Worm (Caenorhabditis elegans): ENCODE results near the gene srg-1.

Gene srg-1

ce11 chrIII:6210215-6210822 lies 47.8 kb downstream of the srg-1 start (continued):
- TF ChIP-seq ama-1 (optimal IDR thresholded peaks at IDR 0.05): no peak
- TF ChIP-seq ama-1 (GFP tag; optimal IDR thresholded peaks at IDR 0.05): peak in 1 of 2 experiments; percentile 35
- TF ChIP-seq die-1 (tag; optimal IDR thresholded peaks at IDR 0.05): no peak
- TF ChIP-seq ztf-22 (GFP tag; optimal IDR thresholded peaks at IDR 0.05): no peak
- TF ChIP-seq ceh-40 (GFP tag; IDR thresholded peaks at IDR 0.05): no peak
- peak; percentile 67 for TF ChIP-seq ztf-18 (tag; optimal IDR thresholded peaks at IDR 0.05)
- no peak for TF ChIP-seq egl-44 (GFP tag; IDR thresholded peaks at IDR 0.05)
- TF ChIP-seq atf-7 (tag; optimal IDR thresholded peaks at IDR 0.05): no peak
- TF ChIP-seq dpff-1 (tag; optimal IDR thresholded peaks at IDR 0.05): no peak
- no peak for TF ChIP-seq lin-40 (tag; optimal IDR thresholded peaks at IDR 0.05)
- TF ChIP-seq akir-1 (GFP tag; optimal IDR thresholded peaks at IDR 0.05): no peak
- no peak for TF ChIP-seq fkh-3 (tag; optimal IDR thresholded peaks at IDR 0.05)
- no peak for TF ChIP-seq B0035.1 (tag; optimal IDR thresholded peaks at IDR 0.05)
- TF ChIP-seq F52B5.7 (tag; optimal IDR thresholded peaks at IDR 0.05): no peak
- no peak for TF ChIP-seq madf-10 (tag; optimal IDR thresholded peaks at IDR 0.05)
- TF ChIP-seq Y56A3A.18 (GFP tag; IDR thresholded peaks at IDR 0.05): no peak
- TF ChIP-seq tbp1 (GFP tag; optimal IDR thresholded peaks at IDR 0.05): peak; percentile 73
- TF ChIP-seq chd-7 (tag; optimal IDR thresholded peaks at IDR 0.05): peak; percentile 32
- peak; percentile 69 for TF ChIP-seq snpc-3.4 (tag; optimal IDR thresholded peaks at IDR 0.05)
- no peak for TF ChIP-seq ZK185.1 (tag; optimal IDR thresholded peaks at IDR 0.05; ENCODE audit: poor library complexity, severe bottlenecking)
- TF ChIP-seq hsf-1 (GFP tag; IDR thresholded peaks at IDR 0.05): no peak
- no peak for TF ChIP-seq nhr-80 (tag; optimal IDR thresholded peaks at IDR 0.05)
- no peak for TF ChIP-seq let-526 (GFP tag; IDR thresholded peaks at IDR 0.05)
- TF ChIP-seq hmg-1.2 (GFP tag; IDR thresholded peaks at IDR 0.05): peak; percentile 86
- no peak for TF ChIP-seq ceh-100 (GFP tag; IDR thresholded peaks at IDR 0.05)
- no peak for TF ChIP-seq nfya-1 (tag; optimal IDR thresholded peaks at IDR 0.05; ENCODE audit: borderline replicate concordance, insufficient read depth)
- no peak for TF ChIP-seq lin-35 (GFP tag; optimal IDR thresholded peaks at IDR 0.05)
- no peak for TF ChIP-seq madf-3 (GFP tag; IDR thresholded peaks at IDR 0.05)
- TF ChIP-seq mes-4 (tag; optimal IDR thresholded peaks at IDR 0.05): no peak
- peak; percentile 90 for TF ChIP-seq snpc-4 (GFP tag; optimal IDR thresholded peaks at IDR 0.05)
- TF ChIP-seq snpc-4 (tag; optimal IDR thresholded peaks at IDR 0.05): peak; percentile 85 to 93 (median 90)
- TF ChIP-seq nfya-2 (GFP tag; IDR thresholded peaks at IDR 0.05): 0 out of 2 replicates have a peak, but pooled peaks have one; percentile 36
- peak; percentile 80 for TF ChIP-seq D2030.7 (GFP tag; IDR thresholded peaks at IDR 0.05)
- no peak for TF ChIP-seq bed-2 (GFP tag; IDR thresholded peaks at IDR 0.05)
- no peak for TF ChIP-seq madf-8 (GFP tag; conservative IDR thresholded peaks at IDR 0.05)
- TF ChIP-seq zfh-2 (GFP tag; conservative IDR thresholded peaks at IDR 0.05): no peak
- no peak for TF ChIP-seq mel-28 (tag; optimal IDR thresholded peaks at IDR 0.05; ENCODE audit: borderline replicate concordance)
- TF ChIP-seq snpc-1.3 (tag; optimal IDR thresholded peaks at IDR 0.05; ENCODE audit: insufficient read depth): peak; percentile 71
- TF ChIP-seq unc-62 (GFP tag; optimal IDR thresholded peaks at IDR 0.05): no peak
- no peak for TF ChIP-seq gei-17 (GFP tag; optimal IDR thresholded peaks at IDR 0.05)
- TF ChIP-seq rec-8 (tag; optimal IDR thresholded peaks at IDR 0.05): peak in 1 of 2 experiments; percentile 27
- TF ChIP-seq dox-1 (GFP tag; IDR thresholded peaks at IDR 0.05): no peak; the same call in 1 of the 2 replicates
- peak; percentile 35; the same call in 1 of the 2 replicates for TF ChIP-seq F33H1.4 (GFP tag; IDR thresholded peaks at IDR 0.05)
- no peak for TF ChIP-seq cebp-2 (GFP tag; IDR thresholded peaks at IDR 0.05)
- TF ChIP-seq F57A8.1 (GFP tag; optimal IDR thresholded peaks at IDR 0.05): no peak
- no peak for TF ChIP-seq pha-4 (tag; optimal IDR thresholded peaks at IDR 0.05)
- no peak for TF ChIP-seq sptf-2 (GFP tag; optimal IDR thresholded peaks at IDR 0.05)
- TF ChIP-seq ceh-91 (GFP tag; IDR thresholded peaks at IDR 0.05): no peak

Measured in whole organism, young adult.